Worm (Caenorhabditis elegans): ENCODE results near the gene R144.10.

R144.10 gene

DNA sequence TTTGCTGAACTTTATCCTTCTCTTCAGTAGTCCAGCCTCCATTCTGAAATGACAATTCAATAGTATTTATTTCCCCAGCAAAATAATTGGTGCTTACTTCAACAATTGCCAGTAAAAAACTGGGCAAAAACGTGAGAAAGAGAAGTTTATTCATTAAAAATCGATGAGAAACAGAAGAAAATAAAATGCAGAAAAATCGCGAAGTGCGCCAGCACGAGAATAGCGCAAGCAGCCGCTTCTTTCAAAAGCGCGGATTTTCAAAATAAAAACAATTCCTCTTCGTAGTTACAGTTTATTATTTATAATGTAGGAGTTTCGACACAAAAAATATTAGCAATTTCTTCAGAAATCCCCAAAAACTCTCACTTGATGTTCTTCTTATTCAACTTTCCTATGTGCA lies 39.2 kb downstream of the R144.10 start, which contains the start of gene C27F2.9:
TSS of gene C27F2.9 (minus strand) at position 159 of the 400 bp plus-strand sequence.
- peak; percentile 18 for TF ChIP-seq unc-86 (tag; optimal IDR thresholded peaks at IDR 0.05)
- peak; percentile 50 for TF ChIP-seq sdc-2 (tag; optimal IDR thresholded peaks at IDR 0.05)
- no peak for TF ChIP-seq nhr-232 (tag; optimal IDR thresholded peaks at IDR 0.05)
- peak; percentile 61 for TF ChIP-seq elt-2 (tag; optimal IDR thresholded peaks at IDR 0.05)
- TF ChIP-seq hlh-30 (tag; optimal IDR thresholded peaks at IDR 0.05; ENCODE audit: insufficient read depth), result no peak
- TF ChIP-seq ets-4 (tag; optimal IDR thresholded peaks at IDR 0.05), result peak; percentile 77
- peak; percentile 16 for TF ChIP-seq Y22D7AL.16 (tag; optimal IDR thresholded peaks at IDR 0.05)
- TF ChIP-seq fax-1 (tag; optimal IDR thresholded peaks at IDR 0.05), result no peak
- TF ChIP-seq pros-1 (tag; optimal IDR thresholded peaks at IDR 0.05), result no peak
- TF ChIP-seq fkh-10 (GFP tag; optimal IDR thresholded peaks at IDR 0.05), result no peak
- TF ChIP-seq hlh-13 (GFP tag; optimal IDR thresholded peaks at IDR 0.05), result no peak
- TF ChIP-seq ceh-45 (GFP tag; IDR thresholded peaks at IDR 0.05), result no peak
- TF ChIP-seq pqm-1 (tag; optimal IDR thresholded peaks at IDR 0.05), result no peak
- TF ChIP-seq mec-3 (tag; optimal IDR thresholded peaks at IDR 0.05; ENCODE audit: borderline replicate concordance), result no peak
- TF ChIP-seq zip-5 (tag; optimal IDR thresholded peaks at IDR 0.05), result no peak
- no peak for TF ChIP-seq gmeb-2 (tag; optimal IDR thresholded peaks at IDR 0.05)
- TF ChIP-seq fkh-6 (tag; optimal IDR thresholded peaks at IDR 0.05), result no peak
- peak; percentile 81 for TF ChIP-seq ceh-48 (tag; optimal IDR thresholded peaks at IDR 0.05)
- no peak for TF ChIP-seq C38D4.7 (GFP tag; optimal IDR thresholded peaks at IDR 0.05)
- TF ChIP-seq ceh-2 (tag; optimal IDR thresholded peaks at IDR 0.05), result peak; percentile 1
- peak; percentile 23 for TF ChIP-seq dve-1 (tag; optimal IDR thresholded peaks at IDR 0.05)
- no peak for TF ChIP-seq eyg-1 (tag; optimal IDR thresholded peaks at IDR 0.05)
- TF ChIP-seq ceh-34 (tag; optimal IDR thresholded peaks at IDR 0.05), result peak; percentile 51
- TF ChIP-seq tbx-7 (tag; optimal IDR thresholded peaks at IDR 0.05), result peak; percentile 44
- TF ChIP-seq hlh-6 (tag; optimal IDR thresholded peaks at IDR 0.05), result no peak
- peak; percentile 73 for TF ChIP-seq ceh-31 (tag; optimal IDR thresholded peaks at IDR 0.05)
- peak; percentile 47 for TF ChIP-seq ref-2 (tag; optimal IDR thresholded peaks at IDR 0.05)
- TF ChIP-seq K02D7.2 (tag; optimal IDR thresholded peaks at IDR 0.05), result no peak
- TF ChIP-seq C08G9.2 (tag; optimal IDR thresholded peaks at IDR 0.05), result peak; percentile 4
- TF ChIP-seq lin-11 (tag; optimal IDR thresholded peaks at IDR 0.05), result peak; percentile 25
- peak; percentile 36 for TF ChIP-seq ttx-3 (tag; optimal IDR thresholded peaks at IDR 0.05)
- TF ChIP-seq hlh-15 (tag; optimal IDR thresholded peaks at IDR 0.05), result no peak
- TF ChIP-seq ahr-1 (tag; optimal IDR thresholded peaks at IDR 0.05), result no peak
- no peak for TF ChIP-seq ztf-16 (tag; optimal IDR thresholded peaks at IDR 0.05)
- TF ChIP-seq lim-6 (tag; optimal IDR thresholded peaks at IDR 0.05), result no peak
- peak; percentile 76 for TF ChIP-seq tbx-2 (tag; optimal IDR thresholded peaks at IDR 0.05)
- no peak for TF ChIP-seq dmd-4 (tag; optimal IDR thresholded peaks at IDR 0.05; ENCODE audit: borderline replicate concordance)
- TF ChIP-seq pag-3 (tag; optimal IDR thresholded peaks at IDR 0.05; ENCODE audit: borderline replicate concordance), result no peak
- no peak for TF ChIP-seq K09A11.1 (tag; optimal IDR thresholded peaks at IDR 0.05; ENCODE audit: insufficient read depth)
- no peak for TF ChIP-seq ama-1 (optimal IDR thresholded peaks at IDR 0.05)
- no peak for TF ChIP-seq pat-9 (tag; optimal IDR thresholded peaks at IDR 0.05)
- no peak for TF ChIP-seq ceh-14 (tag; optimal IDR thresholded peaks at IDR 0.05)
- peak; percentile 1 for TF ChIP-seq npax-4 (tag; optimal IDR thresholded peaks at IDR 0.05)
- TF ChIP-seq nhr-11 (tag; optimal IDR thresholded peaks at IDR 0.05), result no peak
- no peak for TF ChIP-seq hlh-8 (tag; optimal IDR thresholded peaks at IDR 0.05)
- no peak for TF ChIP-seq ceh-6 (GFP tag; optimal IDR thresholded peaks at IDR 0.05)
- TF ChIP-seq ceh-18 (tag; optimal IDR thresholded peaks at IDR 0.05), result peak; percentile 76
- no peak for TF ChIP-seq ceh-9 (tag; optimal IDR thresholded peaks at IDR 0.05)
- TF ChIP-seq che-1 (tag; optimal IDR thresholded peaks at IDR 0.05), result no peak
- TF ChIP-seq pha-2 (tag; optimal IDR thresholded peaks at IDR 0.05), result no peak
- TF ChIP-seq sox-4 (tag; optimal IDR thresholded peaks at IDR 0.05), result no peak
- TF ChIP-seq ceh-24 (tag; optimal IDR thresholded peaks at IDR 0.05), result no peak
- TF ChIP-seq odd-2 (tag; optimal IDR thresholded peaks at IDR 0.05), result no peak
- peak; percentile 19 for TF ChIP-seq rnt-1 (tag; optimal IDR thresholded peaks at IDR 0.05)

Measured in whole organism, late embryonic.